Worm (Caenorhabditis elegans) whole organism, late embryonic: ENCODE results near the gene F21C10.19.

Experiments
- C08G9.2 ChIP-seq: sonication (generic microtip); optimal IDR thresholded peaks from 2 replicates; lab custom pipeline; 2016; ENCODE audit warnings: mild to moderate bottlenecking, missing genetic modification characterization, moderate library complexity, missing compliant biosample characterization
- C38D4.7 ChIP-seq: fragments of 200-800 bp; sonication (Bioruptor generic); optimal IDR thresholded peaks from 2 replicates; lab custom pipeline; 2018; ENCODE audit warnings: mild to moderate bottlenecking, missing genetic modification characterization, moderate library complexity, missing compliant biosample characterization
- F13H6.1 ChIP-seq: sonication (generic microtip); optimal IDR thresholded peaks from 2 replicates; lab custom pipeline; 2016; ENCODE audit warnings: missing genetic modification characterization, missing compliant biosample characterization
- K02D7.2 ChIP-seq: sonication (generic microtip); optimal IDR thresholded peaks from 2 replicates; lab custom pipeline; 2017; ENCODE audit warnings: mild to moderate bottlenecking, missing genetic modification characterization, missing compliant biosample characterization
- K09A11.1 ChIP-seq: sonication (generic microtip); optimal IDR thresholded peaks from 2 replicates; lab custom pipeline; 2017; ENCODE audit warnings: antibody characterized with exemption, mild to moderate bottlenecking, missing genetic modification characterization, missing compliant biosample characterization; ENCODE audit not compliant: insufficient read depth
- Y22D7AL.16 ChIP-seq: sonication (generic microtip); optimal IDR thresholded peaks from 2 replicates; lab custom pipeline; 2016; ENCODE audit warnings: missing genetic modification characterization, missing compliant biosample characterization
- ahr-1 ChIP-seq: sonication (generic microtip); optimal IDR thresholded peaks from 2 replicates; lab custom pipeline; 2016; ENCODE audit warnings: missing genetic modification characterization, missing compliant biosample characterization
- ama-1 ChIP-seq: fragments of 150-350 bp; optimal IDR thresholded peaks from 2 replicates; lab custom pipeline; 2014
- ceh-14 ChIP-seq: sonication (generic microtip); optimal IDR thresholded peaks from 2 replicates; lab custom pipeline; 2016; ENCODE audit warnings: missing genotype, missing genetic modification characterization, missing compliant biosample characterization
- ceh-19 ChIP-seq: fragments of 200-800 bp; sonication (Bioruptor generic); optimal IDR thresholded peaks from 2 replicates; lab custom pipeline; 2018; ENCODE audit warnings: mild to moderate bottlenecking, missing genetic modification characterization, missing compliant biosample characterization
- ceh-22 ChIP-seq: sonication (generic microtip); optimal IDR thresholded peaks from 2 replicates; lab custom pipeline; 2017; ENCODE audit warnings: missing biosample characterization, missing genetic modification characterization
- ceh-31 ChIP-seq: sonication (generic microtip); optimal IDR thresholded peaks from 2 replicates; lab custom pipeline; 2016; ENCODE audit warnings: missing genetic modification characterization, missing compliant biosample characterization
- ceh-45 ChIP-seq: fragments of 200-800 bp; sonication (Bioruptor generic); IDR thresholded peaks from 2 replicates; pipeline ENCODE4 v1.3.6; 2022; ENCODE audit warnings: missing genetic modification reagents, missing genetic modification characterization, missing compliant biosample characterization
- ceh-48 ChIP-seq: sonication (generic microtip); optimal IDR thresholded peaks from 2 replicates; lab custom pipeline; 2016; ENCODE audit warnings: missing genetic modification characterization, inconsistent platforms, missing compliant biosample characterization
- ceh-6 ChIP-seq: fragments of 200-800 bp; sonication (Bioruptor generic); optimal IDR thresholded peaks from 2 replicates; lab custom pipeline; 2018; ENCODE audit warnings: mild to moderate bottlenecking, missing genetic modification characterization, missing compliant biosample characterization
- che-1 ChIP-seq: sonication (generic microtip); optimal IDR thresholded peaks from 2 replicates; lab custom pipeline; 2016; ENCODE audit warnings: mild to moderate bottlenecking, missing genetic modification characterization, missing compliant biosample characterization
- dve-1 ChIP-seq: sonication (generic microtip); optimal IDR thresholded peaks from 2 replicates; lab custom pipeline; 2017; ENCODE audit warnings: antibody characterized with exemption, mild to moderate bottlenecking, missing genetic modification characterization, missing compliant biosample characterization
- elt-4 ChIP-seq: sonication (generic microtip); optimal IDR thresholded peaks from 2 replicates; lab custom pipeline; 2016; ENCODE audit warnings: missing genetic modification characterization, missing compliant biosample characterization
- ets-4 ChIP-seq: sonication (generic microtip); optimal IDR thresholded peaks from 2 replicates; lab custom pipeline; 2016; ENCODE audit warnings: missing genetic modification characterization, missing compliant biosample characterization
- fkh-6 ChIP-seq: sonication (generic microtip); optimal IDR thresholded peaks from 2 replicates; lab custom pipeline; 2016; ENCODE audit warnings: missing genetic modification characterization, missing compliant biosample characterization
- gmeb-2 ChIP-seq: sonication (generic microtip); optimal IDR thresholded peaks from 2 replicates; lab custom pipeline; 2016; ENCODE audit warnings: missing genetic modification characterization, inconsistent platforms, missing compliant biosample characterization
- lin-11 ChIP-seq: fragments of 200-800 bp; sonication (Bioruptor generic); optimal IDR thresholded peaks from 2 replicates; lab custom pipeline; 2018; ENCODE audit warnings: mild to moderate bottlenecking, missing genetic modification characterization, missing compliant biosample characterization
- madf-2 ChIP-seq: sonication (generic microtip); optimal IDR thresholded peaks from 2 replicates; lab custom pipeline; 2017; ENCODE audit warnings: missing genetic modification characterization, missing compliant biosample characterization
- mec-3 ChIP-seq: sonication (generic microtip); optimal IDR thresholded peaks from 2 replicates; lab custom pipeline; 2016; ENCODE audit warnings: borderline replicate concordance, missing genetic modification characterization, missing compliant biosample characterization
- nfya-1 ChIP-seq: sonication (generic microtip); optimal IDR thresholded peaks from 2 replicates; lab custom pipeline; 2017; ENCODE audit warnings: missing genetic modification characterization, mild to moderate bottlenecking, missing compliant biosample characterization, antibody characterized with exemption, moderate library complexity
- nhr-11 ChIP-seq: fragments of 150-350 bp; optimal IDR thresholded peaks from 2 replicates; lab custom pipeline; 2014; ENCODE audit warnings: missing biosample characterization, missing genetic modification characterization
- nhr-232 ChIP-seq: sonication (generic microtip); optimal IDR thresholded peaks from 2 replicates; lab custom pipeline; 2016; ENCODE audit warnings: missing genetic modification characterization, missing compliant biosample characterization
- npax-4 ChIP-seq: sonication (generic microtip); optimal IDR thresholded peaks from 2 replicates; lab custom pipeline; 2016; ENCODE audit warnings: missing genetic modification characterization, missing compliant biosample characterization
- odd-2 ChIP-seq: sonication (generic microtip); optimal IDR thresholded peaks from 2 replicates; lab custom pipeline; 2017; ENCODE audit warnings: antibody characterized with exemption, mild to moderate bottlenecking, missing genetic modification characterization, missing compliant biosample characterization
- pag-3 ChIP-seq: sonication (generic microtip); optimal IDR thresholded peaks from 2 replicates; lab custom pipeline; 2016; ENCODE audit warnings: missing compliant biosample characterization, missing genetic modification characterization, borderline replicate concordance
- pat-9 ChIP-seq: fragments of 200-800 bp; sonication (Bioruptor generic); optimal IDR thresholded peaks from 2 replicates; lab custom pipeline; 2018; ENCODE audit warnings: mild to moderate bottlenecking, missing genetic modification characterization, moderate library complexity, missing compliant biosample characterization
- pha-4 ChIP-seq: fragments of 150-350 bp; optimal IDR thresholded peaks from 2 replicates; lab custom pipeline; 2018; ENCODE audit warnings: missing biosample characterization, missing genetic modification reagents, missing genetic modification characterization
- pros-1 ChIP-seq: fragments of 150-350 bp; optimal IDR thresholded peaks from 2 replicates; lab custom pipeline; 2014; ENCODE audit warnings: missing biosample characterization, missing genetic modification reagents, missing genetic modification characterization
- ref-2 ChIP-seq: sonication (generic microtip); optimal IDR thresholded peaks from 2 replicates; lab custom pipeline; 2016; ENCODE audit warnings: missing genetic modification characterization, missing compliant biosample characterization
- sdc-2 ChIP-seq: sonication (generic microtip); optimal IDR thresholded peaks from 2 replicates; lab custom pipeline; 2016; ENCODE audit warnings: missing genotype, missing genetic modification characterization, missing compliant biosample characterization
- sox-2 ChIP-seq: fragments of 200-800 bp; sonication (Bioruptor generic); IDR thresholded peaks from 2 replicates; pipeline ENCODE4 v1.3.6; 2022; ENCODE audit warnings: missing genetic modification reagents, missing genetic modification characterization, missing compliant biosample characterization
- sox-4 ChIP-seq: sonication (generic microtip); optimal IDR thresholded peaks from 2 replicates; lab custom pipeline; 2017; ENCODE audit warnings: mild to moderate bottlenecking, missing genetic modification characterization, inconsistent platforms, missing compliant biosample characterization
- tbx-7 ChIP-seq: sonication (generic microtip); optimal IDR thresholded peaks from 2 replicates; lab custom pipeline; 2016; ENCODE audit warnings: missing genotype, missing genetic modification characterization, missing compliant biosample characterization
- unc-3 ChIP-seq, 2 experiments: fragments of 200-800 bp in 1 of 2; sonication (Bioruptor generic) in 1 of 2; sonication (generic microtip) in 1 of 2; conservative IDR thresholded peaks in 1 of 2; optimal IDR thresholded peaks in 1 of 2; 2 replicates each; pipeline versions ENCODE4 v1.3.6 to Lab custom; 2016 to 2022; ENCODE audit warnings: missing compliant biosample characterization in 2 of 2, missing genetic modification characterization in 2 of 2, missing genetic modification reagents in 1 of 2
- unc-42 ChIP-seq: sonication (generic microtip); optimal IDR thresholded peaks from 2 replicates; lab custom pipeline; 2016; ENCODE audit warnings: missing genotype, missing genetic modification characterization, missing compliant biosample characterization
- unc-86 ChIP-seq: sonication (generic microtip); optimal IDR thresholded peaks from 2 replicates; lab custom pipeline; 2016; ENCODE audit warnings: missing genetic modification characterization, missing compliant biosample characterization

F21C10.19 gene

ce11 chrV:9130766-9131165, at the start of gene F21C10.19:
TSS of gene F21C10.19 (plus strand) at chrV:9131066.
- TF ChIP-seq che-1 (tag; lab: Kevin White, UChicago), result no peak
- no peak for TF ChIP-seq ceh-14
- no peak for TF ChIP-seq ref-2 (tag; lab: Kevin White, UChicago)

- no peak for TF ChIP-seq sdc-2 (tag; lab: Kevin White, UChicago)
- TF ChIP-seq tbx-7, result no peak
- TF ChIP-seq ama-1 (lab: Kevin White, UChicago), result no peak
- no peak for TF ChIP-seq mec-3 (tag; lab: Kevin White, UChicago)
- no peak for TF ChIP-seq dve-1 (tag; lab: Kevin White, UChicago)
- no peak for TF ChIP-seq unc-3 (GFP tag; conservative IDR thresholded peaks at IDR 0.05; lab: Robert Waterston, UW)
- TF ChIP-seq unc-3 (tag; optimal IDR thresholded peaks at IDR 0.05; lab: Kevin White, UChicago), result no peak
- TF ChIP-seq elt-4 (tag; lab: Kevin White, UChicago), result no peak
- TF ChIP-seq Y22D7AL.16 (tag; lab: Kevin White, UChicago), result no peak
- no peak for TF ChIP-seq fkh-6
- no peak for TF ChIP-seq che-1 (tag; lab: Kevin White, UChicago)
- no peak for TF ChIP-seq sox-4
- TF ChIP-seq pag-3 (tag; lab: Kevin White, UChicago), result no peak
- TF ChIP-seq, all 69 proteins: peak for 0
Measured at ce11 chrV:9081410-9081809, 49.5 kb upstream of the F21C10.19 start.

ce11 chrV:9082350-9082749, 48.5 kb upstream of the F21C10.19 start:
- TF ChIP-seq sox-4, result no peak
- no peak for TF ChIP-seq F13H6.1 (tag; lab: Kevin White, UChicago)
- no peak for TF ChIP-seq C38D4.7 (GFP tag; lab: Kevin White, UChicago)
- TF ChIP-seq unc-42 (tag; lab: Kevin White, UChicago), result no peak
- no peak for TF ChIP-seq gmeb-2
- TF ChIP-seq Y22D7AL.16 (tag; lab: Kevin White, UChicago), result no peak
- TF ChIP-seq sdc-2 (tag; lab: Kevin White, UChicago), result no peak
- TF ChIP-seq C08G9.2 (tag; lab: Kevin White, UChicago), result no peak
- no peak for TF ChIP-seq pag-3 (tag; lab: Kevin White, UChicago)
- TF ChIP-seq ceh-6, result no peak
- no peak for TF ChIP-seq unc-86
- no peak for TF ChIP-seq ceh-48 (tag; lab: Kevin White, UChicago)
- no peak for TF ChIP-seq ceh-19

- TF ChIP-seq K09A11.1 (no peak), ceh-22 (tag; lab: Kevin White, UChicago) (no peak), ceh-19 (no peak), unc-42 (tag; lab: Kevin White, UChicago) (no peak), tbx-7 (no peak), ahr-1 (tag; lab: Kevin White, UChicago) (no peak), unc-86 (no peak), sox-4 (no peak), nhr-232 (tag; lab: Kevin White, UChicago) (no peak), ceh-31 (no peak), nhr-11 (no peak), npax-4 (tag; lab: Kevin White, UChicago) (no peak), ceh-6 (no peak), K02D7.2 (no peak), F13H6.1 (tag; lab: Kevin White, UChicago) (no peak), ets-4 (tag; lab: Kevin White, UChicago) (no peak), C08G9.2 (tag; lab: Kevin White, UChicago) (no peak), ceh-45 (GFP tag; lab: Robert Waterston, UW) (no peak), unc-3 (GFP tag; conservative IDR thresholded peaks at IDR 0.05; lab: Robert Waterston, UW) (no peak), unc-3 (tag; optimal IDR thresholded peaks at IDR 0.05; lab: Kevin White, UChicago) (no peak), nfya-1 (tag; lab: Kevin White, UChicago) (no peak)
Measured at ce11 chrV:9084252-9084651, 46.6 kb upstream of the F21C10.19 start.

- TF ChIP-seq sox-2 (GFP tag; lab: Robert Waterston, UW) (no peak), ceh-31 (no peak), odd-2 (tag; lab: Kevin White, UChicago) (no peak), pha-4 (tag; lab: Kevin White, UChicago) (no peak), K02D7.2 (no peak), pat-9 (tag; lab: Kevin White, UChicago) (no peak), che-1 (tag; lab: Kevin White, UChicago) (no peak), ceh-6 (no peak), lin-11 (tag; lab: Kevin White, UChicago) (no peak), ama-1 (lab: Kevin White, UChicago) (no peak), pros-1 (tag; lab: Kevin White, UChicago) (no peak), madf-2 (no peak)
Measured at ce11 chrV:9085845-9086244, 45.0 kb upstream of the F21C10.19 start.
